Fruit fly (Drosophila melanogaster) whole organism, embryonic: ENCODE data around the gene CG17264.

Source experiments
- Atf3 ChIP-seq: fragments of 200-800 bp; sonication (Bioruptor generic); optimal IDR thresholded peaks from 3 replicates; lab custom pipeline; 2016; ENCODE audit warnings: missing biosample characterization, missing genetic modification characterization
- Atf6 ChIP-seq: fragments of 200-800 bp; sonication (Bioruptor generic); IDR thresholded peaks from 2 replicates; pipeline ENCODE4 v1.3.6; 2022; ENCODE audit warnings: missing biosample characterization, missing genetic modification characterization
- CG10654 ChIP-seq: fragments of 200-800 bp; sonication (Bioruptor generic); optimal IDR thresholded peaks from 2 replicates; lab custom pipeline; 2016; ENCODE audit warnings: missing biosample characterization, missing genetic modification characterization
- CG13287 ChIP-seq: fragments of 200-800 bp; sonication (Bioruptor generic); IDR thresholded peaks from 2 replicates; pipeline ENCODE4 v1.3.6; 2022; ENCODE audit warnings: missing biosample characterization, missing genetic modification characterization; ENCODE audit not compliant: partially characterized antibody
- CG14667 ChIP-seq: fragments of 200-800 bp; sonication (Bioruptor generic); IDR thresholded peaks from 2 replicates; pipeline ENCODE4 v1.3.6; 2022; ENCODE audit warnings: missing biosample characterization, missing genetic modification characterization
- CG1529 ChIP-seq: fragments of 200-800 bp; sonication (Bioruptor generic); optimal IDR thresholded peaks from 3 replicates; lab custom pipeline; 2018; ENCODE audit warnings: missing biosample characterization, missing genetic modification characterization
- CG17186 ChIP-seq: fragments of 200-800 bp; sonication (Bioruptor generic); optimal IDR thresholded peaks from 3 replicates; lab custom pipeline; 2017; ENCODE audit warnings: missing biosample characterization, missing genetic modification reagents, missing genetic modification characterization
- CG2116 ChIP-seq: fragments of 200-800 bp; sonication (Bioruptor generic); optimal IDR thresholded peaks from 3 replicates; lab custom pipeline; 2018; ENCODE audit warnings: missing biosample characterization, mild to moderate bottlenecking, missing genetic modification characterization
- CG2712 ChIP-seq: fragments of 200-800 bp; optimal IDR thresholded peaks from 3 replicates; lab custom pipeline; 2019; ENCODE audit warnings: missing biosample characterization, mild to moderate bottlenecking, missing genetic modification characterization, moderate library complexity
- CG2875 ChIP-seq: fragments of 200-800 bp; sonication (Bioruptor generic); optimal IDR thresholded peaks from 2 replicates; lab custom pipeline; 2017; ENCODE audit warnings: missing biosample characterization, mild to moderate bottlenecking, missing genetic modification characterization, missing genetic modification reagents
- CG32532 ChIP-seq: fragments of 200-800 bp; sonication (Bioruptor generic); IDR thresholded peaks from 2 replicates; pipeline ENCODE4 v1.3.6; 2022; ENCODE audit warnings: missing biosample characterization, missing genetic modification characterization
- CG42726 ChIP-seq: fragments of 200-800 bp; sonication (Bioruptor generic); IDR thresholded peaks from 2 replicates; pipeline ENCODE4 v1.3.6; 2022; ENCODE audit warnings: missing biosample characterization, missing genetic modification characterization; ENCODE audit not compliant: partially characterized antibody
- CG43689 ChIP-seq: fragments of 200-800 bp; sonication (Bioruptor generic); IDR thresholded peaks from 2 replicates; pipeline ENCODE4 v1.3.6; 2022; ENCODE audit warnings: missing biosample characterization, missing genetic modification characterization
- CG4707 ChIP-seq: fragments of 200-800 bp; sonication (Bioruptor generic); optimal IDR thresholded peaks from 2 replicates; lab custom pipeline; 2018; ENCODE audit warnings: missing biosample characterization, mild to moderate bottlenecking, missing genetic modification characterization, moderate library complexity
- CG4854 ChIP-seq: fragments of 200-800 bp; sonication (Bioruptor generic); optimal IDR thresholded peaks from 2 replicates; lab custom pipeline; 2016; ENCODE audit warnings: missing biosample characterization, missing genetic modification characterization, inconsistent platforms
- CG6791 ChIP-seq: fragments of 200-800 bp; sonication (Bioruptor generic); IDR thresholded peaks from 3 replicates; pipeline ENCODE4 v1.3.6; 2022; ENCODE audit warnings: missing biosample characterization, missing genetic modification characterization; ENCODE audit not compliant: partially characterized antibody
- CG7271 ChIP-seq: fragments of 200-800 bp; sonication (Bioruptor generic); optimal IDR thresholded peaks from 2 replicates; lab custom pipeline; 2018; ENCODE audit warnings: missing biosample characterization, mild to moderate bottlenecking, missing genetic modification characterization, moderate library complexity
- CG8388 ChIP-seq: fragments of 200-800 bp; sonication (Bioruptor generic); optimal IDR thresholded peaks from 2 replicates; lab custom pipeline; 2019; ENCODE audit warnings: missing biosample characterization, mild to moderate bottlenecking, missing genetic modification characterization, moderate library complexity
- CG9727 ChIP-seq: fragments of 200-800 bp; sonication (Bioruptor generic); optimal IDR thresholded peaks from 3 replicates; lab custom pipeline; 2017; ENCODE audit warnings: missing biosample characterization, mild to moderate bottlenecking, missing genetic modification characterization
- CTCF ChIP-seq: fragments of 200-800 bp; sonication (Bioruptor generic); optimal IDR thresholded peaks from 2 replicates; lab custom pipeline; 2017; ENCODE audit warnings: missing biosample characterization, mild to moderate bottlenecking, missing genetic modification characterization, moderate library complexity
- CoRest ChIP-seq: fragments of 200-800 bp; sonication (Bioruptor generic); optimal IDR thresholded peaks from 3 replicates; lab custom pipeline; 2018; ENCODE audit warnings: missing biosample characterization, mild to moderate bottlenecking, missing genetic modification characterization, moderate library complexity
- Dad ChIP-seq: fragments of 200-800 bp; sonication (Bioruptor generic); optimal IDR thresholded peaks from 3 replicates; lab custom pipeline; 2016; ENCODE audit warnings: missing biosample characterization, missing genetic modification characterization
- Deaf1 ChIP-seq: fragments of 200-800 bp; optimal IDR thresholded peaks from 3 replicates; lab custom pipeline; 2019; ENCODE audit warnings: missing biosample characterization, mild to moderate bottlenecking, missing genetic modification characterization, moderate library complexity
- Doc3 ChIP-seq: fragments of 200-800 bp; sonication (Bioruptor generic); IDR thresholded peaks from 3 replicates; pipeline ENCODE4 v1.3.6; 2022; ENCODE audit warnings: missing biosample characterization, missing genetic modification characterization; ENCODE audit not compliant: partially characterized antibody
- Dref ChIP-seq: fragments of 200-800 bp; sonication (Bioruptor generic); IDR thresholded peaks from 2 replicates; pipeline ENCODE4 v1.3.6; 2022; ENCODE audit warnings: missing biosample characterization, missing genetic modification characterization
- H2.0 ChIP-seq: fragments of 200-800 bp; sonication (Bioruptor generic); IDR thresholded peaks from 2 replicates; pipeline ENCODE4 v1.3.6; 2022; ENCODE audit warnings: missing biosample characterization, missing genetic modification characterization
- HLHmδ ChIP-seq: fragments of 200-800 bp; sonication (Bioruptor generic); optimal IDR thresholded peaks from 2 replicates; lab custom pipeline; 2018; ENCODE audit warnings: missing biosample characterization, mild to moderate bottlenecking, missing genetic modification characterization, moderate library complexity
- Hand ChIP-seq: fragments of 200-800 bp; sonication (Bioruptor generic); optimal IDR thresholded peaks from 2 replicates; lab custom pipeline; 2017; ENCODE audit warnings: mild to moderate bottlenecking, missing biosample characterization, missing genetic modification reagents, missing genetic modification characterization
- Lpt ChIP-seq: fragments of >200 bp; optimal IDR thresholded peaks from 2 replicates; lab custom pipeline; 2018; ENCODE audit warnings: missing biosample characterization, missing genetic modification characterization
- MTF-1 ChIP-seq: fragments of 200-800 bp; sonication (Bioruptor generic); optimal IDR thresholded peaks from 2 replicates; lab custom pipeline; 2018; ENCODE audit warnings: missing biosample characterization, mild to moderate bottlenecking, missing genetic modification characterization, borderline replicate concordance
- Myb ChIP-seq: fragments of 200-800 bp; sonication (Bioruptor generic); optimal IDR thresholded peaks from 2 replicates; lab custom pipeline; 2016; ENCODE audit warnings: missing biosample characterization, missing genetic modification characterization
- TFAM ChIP-seq: fragments of 200-800 bp; sonication (Bioruptor generic); optimal IDR thresholded peaks from 2 replicates; lab custom pipeline; 2017; ENCODE audit warnings: missing biosample characterization, missing genetic modification characterization, inconsistent platforms
- Tbp ChIP-seq: fragments of >200 bp; optimal IDR thresholded peaks from 2 replicates; lab custom pipeline; 2018; ENCODE audit warnings: missing biosample characterization, missing genetic modification characterization
- Xbp1 ChIP-seq: fragments of 200-800 bp; sonication (Bioruptor generic); optimal IDR thresholded peaks from 3 replicates; lab custom pipeline; 2016; ENCODE audit warnings: missing biosample characterization, mild to moderate bottlenecking, missing genetic modification characterization
- ato ChIP-seq: fragments of 200-800 bp; sonication (Bioruptor generic); IDR thresholded peaks from 2 replicates; pipeline ENCODE4 v1.3.6; 2022; ENCODE audit warnings: missing biosample characterization, missing genetic modification characterization; ENCODE audit not compliant: partially characterized antibody
- cato ChIP-seq: fragments of 200-800 bp; sonication (Bioruptor generic); optimal IDR thresholded peaks from 2 replicates; lab custom pipeline; 2016; ENCODE audit warnings: missing biosample characterization, missing genetic modification characterization, borderline replicate concordance
- chinmo ChIP-seq: fragments of 200-800 bp; sonication (Bioruptor generic); IDR thresholded peaks from 4 replicates; pipeline ENCODE4 v1.3.6; 2022; ENCODE audit warnings: missing biosample characterization, missing genetic modification characterization; ENCODE audit not compliant: partially characterized antibody
- ci ChIP-seq: fragments of 200-800 bp; sonication (Bioruptor generic); IDR thresholded peaks from 3 replicates; pipeline ENCODE4 v1.3.6; 2022; ENCODE audit warnings: missing biosample characterization, missing genetic modification characterization
- cwo ChIP-seq: fragments of 200-800 bp; sonication (Bioruptor generic); optimal IDR thresholded peaks from 3 replicates; lab custom pipeline; 2017; ENCODE audit warnings: missing biosample characterization, missing genetic modification characterization, mild to moderate bottlenecking, moderate library complexity, missing genetic modification reagents
- ems ChIP-seq: fragments of 200-800 bp; sonication (Bioruptor generic); optimal IDR thresholded peaks from 3 replicates; lab custom pipeline; 2016; ENCODE audit warnings: missing biosample characterization, missing genetic modification characterization
- fru ChIP-seq: fragments of >200 bp; optimal IDR thresholded peaks from 2 replicates; lab custom pipeline; 2017
- kay ChIP-seq: fragments of 200-800 bp; sonication (Bioruptor generic); optimal IDR thresholded peaks from 2 replicates; lab custom pipeline; 2016; ENCODE audit warnings: missing biosample characterization, missing genetic modification characterization
- lilli ChIP-seq: fragments of 200-800 bp; sonication (Bioruptor generic); optimal IDR thresholded peaks from 3 replicates; lab custom pipeline; 2016; ENCODE audit warnings: missing biosample characterization, missing genetic modification characterization
- otp ChIP-seq: fragments of 200-800 bp; sonication (Bioruptor generic); IDR thresholded peaks from 3 replicates; pipeline ENCODE4, ENCODE4 v1.3.6; 2022; ENCODE audit warnings: missing biosample characterization, missing genetic modification characterization
- pb ChIP-seq: fragments of 200-800 bp; sonication (Bioruptor generic); optimal IDR thresholded peaks from 3 replicates; lab custom pipeline; 2016; ENCODE audit warnings: missing biosample characterization, missing genetic modification characterization
- pfk ChIP-seq: fragments of 200-800 bp; sonication (Bioruptor generic); optimal IDR thresholded peaks from 2 replicates; lab custom pipeline; 2018; ENCODE audit warnings: missing biosample characterization, mild to moderate bottlenecking, missing genetic modification characterization, moderate library complexity
- ranshi ChIP-seq: fragments of 200-800 bp; sonication (Bioruptor generic); IDR thresholded peaks from 2 replicates; pipeline ENCODE4 v1.3.6; 2022; ENCODE audit warnings: missing biosample characterization, missing genetic modification characterization
- repo ChIP-seq: fragments of 200-800 bp; sonication (Bioruptor generic); optimal IDR thresholded peaks from 2 replicates; lab custom pipeline; 2016; ENCODE audit warnings: missing biosample characterization, missing genetic modification characterization
- sens-2 ChIP-seq: fragments of 200-800 bp; sonication (Bioruptor generic); IDR thresholded peaks from 2 replicates; pipeline ENCODE4 v1.3.6; 2022; ENCODE audit warnings: missing biosample characterization, missing genetic modification characterization
- seq ChIP-seq: fragments of 200-800 bp; sonication (Bioruptor generic); IDR thresholded peaks from 2 replicates; pipeline ENCODE4 v1.3.6; 2022; ENCODE audit warnings: missing biosample characterization, missing genetic modification characterization
- tll ChIP-seq, 2 experiments: fragments of 200-800 bp in 1 of 2; fragments of >200 bp in 1 of 2; sonication (Bioruptor generic) in 1 of 2; optimal IDR thresholded peaks; 2 replicates each; lab custom pipeline; 2017 to 2019; ENCODE audit warnings: missing biosample characterization in 2 of 2, missing genetic modification characterization in 2 of 2, mild to moderate bottlenecking in 1 of 2, moderate library complexity in 1 of 2
- vfl ChIP-seq: fragments of 200-800 bp; sonication (Bioruptor generic); optimal IDR thresholded peaks from 2 replicates; lab custom pipeline; 2016; ENCODE audit warnings: missing biosample characterization, missing genetic modification characterization

CG17264 gene

dm6 chr2L:2969438-2969837 lies 48.9 kb upstream of the CG17264 start, which contains the start of gene Ts (continued):
- TF ChIP-seq CG8388 (GFP tag; lab: Kevin White, UChicago) (no peak), Dref (GFP tag; lab: Robert Waterston, UW) (peak; percentile 86), CG32532 (GFP tag; lab: Robert Waterston, UW) (no peak), pb (GFP tag; lab: Kevin White, UChicago) (no peak), Tbp (GFP tag; lab: Kevin White, UChicago) (no peak), lilli (GFP tag; lab: Kevin White, UChicago) (no peak), Atf6 (GFP tag; lab: Robert Waterston, UW) (no peak), cwo (GFP tag; lab: Kevin White, UChicago) (no peak), CG1529 (GFP tag; lab: Kevin White, UChicago) (no peak), CG2875 (GFP tag; lab: Kevin White, UChicago) (no peak), CG10654 (no peak), CoRest (tag; lab: Kevin White, UChicago) (peak; percentile 28), ems (no peak), H2.0 (no peak), chinmo (GFP tag; lab: Robert Waterston, UW) (0 out of 4 replicates have a peak, but pooled peaks have one; percentile 71), CTCF (GFP tag; lab: Kevin White, UChicago) (no peak), CG7271 (tag; lab: Kevin White, UChicago) (no peak), CG43689 (no peak), Atf3 (GFP tag; lab: Kevin White, UChicago) (no peak), CG4707 (GFP tag; lab: Kevin White, UChicago) (no peak), CG42726 (GFP tag; lab: Robert Waterston, UW) (no peak), CG2712 (tag; lab: Kevin White, UChicago) (peak; percentile 6), otp (no peak), vfl (GFP tag; lab: Kevin White, UChicago) (no peak), TFAM (no peak), CG2116 (GFP tag; lab: Kevin White, UChicago) (peak; percentile 96), fru (no peak), pfk (no peak), MTF-1 (no peak), kay (GFP tag; lab: Kevin White, UChicago) (no peak), Dad (GFP tag; lab: Kevin White, UChicago) (no peak), CG14667 (GFP tag; lab: Robert Waterston, UW) (no peak), Lpt (no peak), cato (GFP tag; lab: Kevin White, UChicago) (no peak), CG6791 (GFP tag; lab: Robert Waterston, UW) (peak; percentile 82), CG9727 (no peak), ranshi (no peak), sens-2 (GFP tag; lab: Robert Waterston, UW) (no peak), tll (GFP tag; optimal IDR thresholded peaks at IDR 0.05; lab: Kevin White, UChicago) (no peak), CG4854 (GFP tag; lab: Kevin White, UChicago) (no peak), Doc3 (GFP tag; lab: Robert Waterston, UW) (peak; percentile 70), Hand (GFP tag; lab: Kevin White, UChicago) (no peak), ato (GFP tag; lab: Robert Waterston, UW) (peak; percentile 83), repo (GFP tag; lab: Kevin White, UChicago) (no peak), Xbp1 (GFP tag; lab: Kevin White, UChicago) (no peak), seq (GFP tag; lab: Robert Waterston, UW) (no peak), CG17186 (no peak), ci (no peak; the same call in 2 of the 3 replicates), CG13287 (GFP tag; lab: Robert Waterston, UW) (peak; percentile 87), Deaf1 (tag; lab: Kevin White, UChicago) (no peak), Myb (GFP tag; lab: Kevin White, UChicago) (peak; percentile 97), HLHmδ (GFP tag; lab: Kevin White, UChicago) (no peak)
